Worm (Caenorhabditis elegans) whole organism, late embryonic: ENCODE results near the gene cnc-8.

Experiments used
- F13H6.1 ChIP-seq: sonication (generic microtip); optimal IDR thresholded peaks from 2 replicates; lab custom pipeline; 2016; ENCODE audit warnings: missing genetic modification characterization, missing compliant biosample characterization
- K02D7.2 ChIP-seq: sonication (generic microtip); optimal IDR thresholded peaks from 2 replicates; lab custom pipeline; 2017; ENCODE audit warnings: mild to moderate bottlenecking, missing genetic modification characterization, missing compliant biosample characterization
- Y22D7AL.16 ChIP-seq: sonication (generic microtip); optimal IDR thresholded peaks from 2 replicates; lab custom pipeline; 2016; ENCODE audit warnings: missing genetic modification characterization, missing compliant biosample characterization
- ahr-1 ChIP-seq: sonication (generic microtip); optimal IDR thresholded peaks from 2 replicates; lab custom pipeline; 2016; ENCODE audit warnings: missing genetic modification characterization, missing compliant biosample characterization
- ama-1 ChIP-seq: fragments of 150-350 bp; optimal IDR thresholded peaks from 2 replicates; lab custom pipeline; 2014
- ceh-14 ChIP-seq: sonication (generic microtip); optimal IDR thresholded peaks from 2 replicates; lab custom pipeline; 2016; ENCODE audit warnings: missing genotype, missing genetic modification characterization, missing compliant biosample characterization
- ceh-24 ChIP-seq: sonication (generic microtip); optimal IDR thresholded peaks from 2 replicates; lab custom pipeline; 2016; ENCODE audit warnings: mild to moderate bottlenecking, missing genetic modification characterization, missing compliant biosample characterization
- ceh-34 ChIP-seq: sonication (generic microtip); optimal IDR thresholded peaks from 2 replicates; lab custom pipeline; 2016; ENCODE audit warnings: mild to moderate bottlenecking, missing genetic modification characterization, missing compliant biosample characterization
- ceh-6 ChIP-seq: fragments of 200-800 bp; sonication (Bioruptor generic); optimal IDR thresholded peaks from 2 replicates; lab custom pipeline; 2018; ENCODE audit warnings: mild to moderate bottlenecking, missing genetic modification characterization, missing compliant biosample characterization
- che-1 ChIP-seq: sonication (generic microtip); optimal IDR thresholded peaks from 2 replicates; lab custom pipeline; 2016; ENCODE audit warnings: mild to moderate bottlenecking, missing genetic modification characterization, missing compliant biosample characterization
- dmd-4 ChIP-seq: sonication (generic microtip); optimal IDR thresholded peaks from 2 replicates; lab custom pipeline; 2016; ENCODE audit warnings: borderline replicate concordance, missing genetic modification characterization, missing compliant biosample characterization
- elt-4 ChIP-seq: sonication (generic microtip); optimal IDR thresholded peaks from 2 replicates; lab custom pipeline; 2016; ENCODE audit warnings: missing genetic modification characterization, missing compliant biosample characterization
- ets-4 ChIP-seq: sonication (generic microtip); optimal IDR thresholded peaks from 2 replicates; lab custom pipeline; 2016; ENCODE audit warnings: missing genetic modification characterization, missing compliant biosample characterization
- fax-1 ChIP-seq: sonication (generic microtip); optimal IDR thresholded peaks from 2 replicates; lab custom pipeline; 2016; ENCODE audit warnings: missing genotype, missing genetic modification characterization, missing compliant biosample characterization
- gmeb-2 ChIP-seq: sonication (generic microtip); optimal IDR thresholded peaks from 2 replicates; lab custom pipeline; 2016; ENCODE audit warnings: missing genetic modification characterization, inconsistent platforms, missing compliant biosample characterization
- hlh-15 ChIP-seq: sonication (generic microtip); optimal IDR thresholded peaks from 2 replicates; lab custom pipeline; 2016; ENCODE audit warnings: missing genetic modification characterization, missing compliant biosample characterization
- hlh-8 ChIP-seq: sonication (generic microtip); optimal IDR thresholded peaks from 2 replicates; lab custom pipeline; 2016; ENCODE audit warnings: missing genotype, missing genetic modification characterization, missing compliant biosample characterization
- lin-11 ChIP-seq: fragments of 200-800 bp; sonication (Bioruptor generic); optimal IDR thresholded peaks from 2 replicates; lab custom pipeline; 2018; ENCODE audit warnings: mild to moderate bottlenecking, missing genetic modification characterization, missing compliant biosample characterization
- mec-3 ChIP-seq: sonication (generic microtip); optimal IDR thresholded peaks from 2 replicates; lab custom pipeline; 2016; ENCODE audit warnings: borderline replicate concordance, missing genetic modification characterization, missing compliant biosample characterization
- nfya-1 ChIP-seq: sonication (generic microtip); optimal IDR thresholded peaks from 2 replicates; lab custom pipeline; 2017; ENCODE audit warnings: missing genetic modification characterization, mild to moderate bottlenecking, missing compliant biosample characterization, antibody characterized with exemption, moderate library complexity
- nhr-11 ChIP-seq: fragments of 150-350 bp; optimal IDR thresholded peaks from 2 replicates; lab custom pipeline; 2014; ENCODE audit warnings: missing biosample characterization, missing genetic modification characterization
- nhr-232 ChIP-seq: sonication (generic microtip); optimal IDR thresholded peaks from 2 replicates; lab custom pipeline; 2016; ENCODE audit warnings: missing genetic modification characterization, missing compliant biosample characterization
- pag-3 ChIP-seq: sonication (generic microtip); optimal IDR thresholded peaks from 2 replicates; lab custom pipeline; 2016; ENCODE audit warnings: missing compliant biosample characterization, missing genetic modification characterization, borderline replicate concordance
- pax-1 ChIP-seq: fragments of 150-350 bp; optimal IDR thresholded peaks from 2 replicates; lab custom pipeline; 2014; ENCODE audit warnings: missing biosample characterization, missing genetic modification characterization
- pha-2 ChIP-seq: sonication (generic microtip); optimal IDR thresholded peaks from 2 replicates; lab custom pipeline; 2017; ENCODE audit warnings: mild to moderate bottlenecking, missing genetic modification characterization, missing compliant biosample characterization
- rnt-1 ChIP-seq: sonication (generic microtip); optimal IDR thresholded peaks from 2 replicates; lab custom pipeline; 2016; ENCODE audit warnings: missing genetic modification characterization, missing compliant biosample characterization
- sdc-2 ChIP-seq: sonication (generic microtip); optimal IDR thresholded peaks from 2 replicates; lab custom pipeline; 2016; ENCODE audit warnings: missing genotype, missing genetic modification characterization, missing compliant biosample characterization
- sox-2 ChIP-seq: fragments of 200-800 bp; sonication (Bioruptor generic); IDR thresholded peaks from 2 replicates; pipeline ENCODE4 v1.3.6; 2022; ENCODE audit warnings: missing genetic modification reagents, missing genetic modification characterization, missing compliant biosample characterization
- sox-4 ChIP-seq: sonication (generic microtip); optimal IDR thresholded peaks from 2 replicates; lab custom pipeline; 2017; ENCODE audit warnings: mild to moderate bottlenecking, missing genetic modification characterization, inconsistent platforms, missing compliant biosample characterization
- syd-9 ChIP-seq: sonication (generic microtip); optimal IDR thresholded peaks from 2 replicates; lab custom pipeline; 2016; ENCODE audit warnings: mild to moderate bottlenecking, missing genetic modification characterization, moderate library complexity, missing compliant biosample characterization
- tbx-7 ChIP-seq: sonication (generic microtip); optimal IDR thresholded peaks from 2 replicates; lab custom pipeline; 2016; ENCODE audit warnings: missing genotype, missing genetic modification characterization, missing compliant biosample characterization
- ttx-3 ChIP-seq: sonication (generic microtip); optimal IDR thresholded peaks from 2 replicates; lab custom pipeline; 2016; ENCODE audit warnings: missing genetic modification reagents, missing genetic modification characterization, missing compliant biosample characterization
- unc-3 ChIP-seq, 2 experiments: fragments of 200-800 bp in 1 of 2; sonication (Bioruptor generic) in 1 of 2; sonication (generic microtip) in 1 of 2; conservative IDR thresholded peaks in 1 of 2; optimal IDR thresholded peaks in 1 of 2; 2 replicates each; pipeline versions ENCODE4 v1.3.6 to Lab custom; 2016 to 2022; ENCODE audit warnings: missing compliant biosample characterization in 2 of 2, missing genetic modification characterization in 2 of 2, missing genetic modification reagents in 1 of 2
- unc-55 ChIP-seq: sonication (generic microtip); optimal IDR thresholded peaks from 2 replicates; lab custom pipeline; 2017; ENCODE audit warnings: missing biosample characterization, missing genetic modification reagents, missing genetic modification characterization
- unc-86 ChIP-seq: sonication (generic microtip); optimal IDR thresholded peaks from 2 replicates; lab custom pipeline; 2016; ENCODE audit warnings: missing genetic modification characterization, missing compliant biosample characterization
- zip-5 ChIP-seq: sonication (generic microtip); optimal IDR thresholded peaks from 2 replicates; lab custom pipeline; 2016; ENCODE audit warnings: missing genetic modification characterization, missing compliant biosample characterization
- ztf-16 ChIP-seq: sonication (generic microtip); optimal IDR thresholded peaks from 2 replicates; lab custom pipeline; 2017; ENCODE audit warnings: missing genetic modification characterization, missing compliant biosample characterization

The cnc-8 gene

DNA sequence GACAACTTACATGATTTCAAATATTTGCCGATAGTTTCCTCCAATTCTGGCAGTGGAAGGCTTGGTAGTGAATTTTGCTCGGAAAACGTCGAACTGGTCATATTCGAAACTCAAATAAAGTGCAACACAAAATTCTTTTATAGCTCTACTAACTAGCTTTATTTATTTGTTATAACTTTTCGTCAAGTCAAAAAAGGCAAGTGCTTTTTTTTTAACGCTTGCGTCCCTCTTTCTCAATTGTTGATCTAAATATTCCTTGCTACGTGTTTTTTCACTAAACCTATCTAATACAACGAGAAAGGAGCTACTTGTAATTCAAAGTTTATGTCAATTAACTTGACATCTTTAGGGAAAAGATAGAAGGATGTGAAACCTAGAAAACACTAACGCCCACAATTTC is 4.0 kb downstream of the cnc-8 start, which contains the start of gene F41E7.6:
TSS of gene F41E7.6 (minus strand) at position 101 of the 400 bp plus-strand sequence.
- TF ChIP-seq ceh-34 (tag; lab: Kevin White, UChicago) (no peak), mec-3 (no peak), nhr-11 (tag; lab: Kevin White, UChicago) (no peak), tbx-7 (tag; lab: Kevin White, UChicago) (no peak), Y22D7AL.16 (tag; lab: Kevin White, UChicago) (no peak), ama-1 (lab: Kevin White, UChicago) (no peak)

DNA sequence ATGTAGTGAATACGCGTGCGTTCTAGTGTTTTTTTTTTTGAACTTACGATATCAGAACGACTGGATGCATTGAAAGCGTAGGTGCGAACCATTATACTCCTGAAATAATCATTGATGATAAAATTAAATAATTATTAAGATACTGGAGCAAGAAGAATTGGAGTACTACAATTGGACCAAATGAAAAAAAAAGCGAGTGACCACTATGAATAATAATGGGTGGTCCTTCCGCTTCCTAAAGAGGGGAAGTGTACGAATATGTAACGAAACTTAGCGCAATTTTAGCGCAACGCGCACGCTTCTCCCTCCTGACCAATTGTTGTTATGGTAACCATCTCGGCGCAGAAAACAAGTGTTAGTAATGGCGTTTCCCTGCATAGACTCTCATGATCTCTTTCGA is 9.5 kb downstream of the cnc-8 start, which contains the start of gene F41E7.9:
TSS of gene F41E7.9 (minus strand) at position 101 of the 400 bp plus-strand sequence.
- no peak for TF ChIP-seq sdc-2 (tag; lab: Kevin White, UChicago)
- TF ChIP-seq, all 69 proteins: peak for 0

DNA sequence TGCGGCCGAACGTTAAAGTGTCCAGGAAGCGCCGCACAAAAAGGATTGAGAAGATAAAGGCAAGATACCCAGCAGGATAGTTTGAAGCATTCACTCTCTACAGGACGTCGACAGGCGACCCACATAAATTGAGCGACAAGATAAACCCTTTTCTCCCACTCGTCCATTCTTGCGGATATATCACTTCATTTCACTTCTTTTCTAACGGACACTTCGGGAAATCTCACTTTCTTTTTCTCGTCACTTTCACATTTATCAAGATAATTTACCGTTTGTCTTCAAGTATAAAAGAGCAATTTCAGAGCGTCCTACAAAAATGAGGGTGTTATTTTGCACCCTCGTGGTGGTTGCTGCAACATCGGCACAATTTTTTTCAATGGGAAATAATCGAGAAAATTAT is 11.2 kb downstream of the cnc-8 start, which contains the start of gene R07E3.6:
TSS of gene R07E3.6 (plus strand) at position 158 of the 400 bp plus-strand sequence.
- no peak for TF ChIP-seq sox-4
- no peak for TF ChIP-seq rnt-1
- no peak for TF ChIP-seq unc-55 (GFP tag; lab: Kevin White, UChicago)
- no peak for TF ChIP-seq ztf-16 (tag; lab: Kevin White, UChicago)
- no peak for TF ChIP-seq hlh-8
- no peak for TF ChIP-seq ceh-6
- TF ChIP-seq ahr-1 (tag; lab: Kevin White, UChicago): no peak
- no peak for TF ChIP-seq mec-3
- no peak for TF ChIP-seq tbx-7 (tag; lab: Kevin White, UChicago)
- no peak for TF ChIP-seq pax-1 (tag; lab: Kevin White, UChicago)
- TF ChIP-seq sox-2 (GFP tag; lab: Robert Waterston, UW): no peak
- TF ChIP-seq zip-5: no peak
- TF ChIP-seq pha-2: no peak
- no peak for TF ChIP-seq gmeb-2
- no peak for TF ChIP-seq elt-4 (tag; lab: Kevin White, UChicago)
- TF ChIP-seq Y22D7AL.16 (tag; lab: Kevin White, UChicago): no peak
- TF ChIP-seq pag-3 (tag; lab: Kevin White, UChicago): no peak
- no peak for TF ChIP-seq che-1 (tag; lab: Kevin White, UChicago)
- no peak for TF ChIP-seq K02D7.2 (tag; lab: Kevin White, UChicago)
- TF ChIP-seq, all 69 proteins: peak for 0

DNA sequence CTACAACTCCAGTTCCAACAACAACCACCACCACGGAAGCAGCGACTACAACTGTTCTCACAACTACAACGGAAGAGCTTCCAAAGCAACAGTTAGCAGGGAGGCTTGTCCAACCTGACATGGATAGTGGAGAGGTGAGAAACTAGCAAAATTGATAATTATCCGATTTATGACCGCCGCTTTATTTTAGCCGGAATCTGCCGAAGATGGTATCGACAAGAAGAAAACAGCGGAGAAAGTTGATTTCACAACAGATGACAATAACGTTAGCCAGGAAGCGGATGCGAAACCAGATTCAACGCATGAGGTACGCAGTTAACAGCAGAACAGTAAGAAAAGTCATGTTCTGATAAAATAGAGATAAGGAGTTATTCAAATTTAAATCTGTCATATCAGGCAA is 12.0 kb downstream of the cnc-8 start:
- TF ChIP-seq hlh-15 (tag; lab: Kevin White, UChicago) (no peak), lin-11 (tag; lab: Kevin White, UChicago) (no peak), ttx-3 (tag; lab: Kevin White, UChicago) (no peak)

DNA sequence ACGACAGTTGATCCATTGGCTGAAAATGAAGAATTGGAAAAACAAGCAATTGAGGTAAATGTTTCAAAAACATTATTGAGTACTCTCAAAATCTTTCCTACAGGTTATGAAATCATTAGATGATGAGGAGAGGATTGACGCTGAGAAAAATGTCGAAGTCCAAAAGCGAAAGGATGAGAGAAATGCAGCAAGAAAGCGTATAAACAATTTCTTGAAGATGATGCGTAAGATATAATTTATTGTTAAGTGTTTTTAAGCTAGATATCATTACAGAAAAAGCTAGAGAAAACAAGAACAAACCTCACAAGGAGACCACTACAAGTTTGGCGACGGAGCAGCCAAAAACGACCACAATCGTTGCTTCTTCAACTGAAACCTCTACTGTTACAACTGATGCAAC is 13.3 kb downstream of the cnc-8 start:
- TF ChIP-seq nhr-232 (tag; lab: Kevin White, UChicago) (no peak), elt-4 (tag; lab: Kevin White, UChicago) (no peak), unc-3 (GFP tag; conservative IDR thresholded peaks at IDR 0.05; lab: Robert Waterston, UW) (no peak), unc-3 (tag; optimal IDR thresholded peaks at IDR 0.05; lab: Kevin White, UChicago) (no peak), F13H6.1 (no peak), nfya-1 (tag; lab: Kevin White, UChicago) (no peak), syd-9 (no peak), unc-86 (tag; lab: Kevin White, UChicago) (no peak), ceh-6 (no peak), ets-4 (tag; lab: Kevin White, UChicago) (no peak), dmd-4 (tag; lab: Kevin White, UChicago) (no peak), K02D7.2 (tag; lab: Kevin White, UChicago) (no peak), tbx-7 (tag; lab: Kevin White, UChicago) (no peak), hlh-15 (tag; lab: Kevin White, UChicago) (no peak), sdc-2 (tag; lab: Kevin White, UChicago) (no peak), ceh-24 (tag; lab: Kevin White, UChicago) (no peak), fax-1 (tag; lab: Kevin White, UChicago) (no peak), gmeb-2 (no peak), ceh-14 (tag; lab: Kevin White, UChicago) (no peak)
